Fruit fly (Drosophila melanogaster) whole organism, embryonic: Measurements from ENCODE around the gene CG15515.

Source experiments
- Abd-B ChIP-seq: fragments of 200-800 bp; sonication (Bioruptor generic); optimal IDR thresholded peaks from 2 replicates; lab custom pipeline; 2018; ENCODE audit warnings: missing biosample characterization, mild to moderate bottlenecking, missing genetic modification characterization, moderate library complexity
- Adf1 ChIP-seq: fragments of 200-800 bp; sonication (Bioruptor generic); IDR thresholded peaks from 2 replicates; pipeline ENCODE4 v1.3.6; 2022; ENCODE audit warnings: missing biosample characterization, missing genetic modification characterization
- BEAF-32 ChIP-seq: fragments of 200-800 bp; sonication (Bioruptor generic); optimal IDR thresholded peaks from 3 replicates; lab custom pipeline; 2017; ENCODE audit warnings: missing biosample characterization, missing genetic modification characterization, mild to moderate bottlenecking, moderate library complexity, missing genetic modification reagents
- CG12219 ChIP-seq: fragments of 200-800 bp; sonication (Bioruptor generic); optimal IDR thresholded peaks from 3 replicates; lab custom pipeline; 2018; ENCODE audit warnings: missing biosample characterization, mild to moderate bottlenecking, missing genetic modification characterization
- CG12769 ChIP-seq: fragments of 200-800 bp; sonication (Bioruptor generic); optimal IDR thresholded peaks from 2 replicates; lab custom pipeline; 2019; ENCODE audit warnings: missing biosample characterization, mild to moderate bottlenecking, missing genetic modification characterization, moderate library complexity
- CG1603 ChIP-seq: fragments of 200-800 bp; sonication (Bioruptor generic); optimal IDR thresholded peaks from 2 replicates; lab custom pipeline; 2019; ENCODE audit warnings: missing biosample characterization, mild to moderate bottlenecking, missing genetic modification characterization, moderate library complexity
- CG17328 ChIP-seq: fragments of 200-800 bp; sonication (Bioruptor generic); IDR thresholded peaks from 2 replicates; pipeline ENCODE4 v1.3.6; 2022; ENCODE audit warnings: missing biosample characterization, missing genetic modification characterization
- CG17361 ChIP-seq: fragments of 200-800 bp; sonication (Bioruptor generic); IDR thresholded peaks from 3 replicates; pipeline ENCODE4 v1.3.6; 2022; ENCODE audit warnings: missing biosample characterization, missing genetic modification characterization
- CG17568 ChIP-seq: fragments of 200-800 bp; sonication (Bioruptor generic); optimal IDR thresholded peaks from 2 replicates; lab custom pipeline; 2018; ENCODE audit warnings: missing biosample characterization, mild to moderate bottlenecking, missing genetic modification characterization, moderate library complexity
- CG2120 ChIP-seq: fragments of 200-800 bp; sonication (Bioruptor generic); optimal IDR thresholded peaks from 3 replicates; lab custom pipeline; 2016; ENCODE audit warnings: missing biosample characterization, missing genetic modification characterization
- CG2712 ChIP-seq: fragments of 200-800 bp; optimal IDR thresholded peaks from 3 replicates; lab custom pipeline; 2019; ENCODE audit warnings: missing biosample characterization, mild to moderate bottlenecking, missing genetic modification characterization, moderate library complexity
- CG32772 ChIP-seq: fragments of 200-800 bp; sonication (Bioruptor generic); IDR thresholded peaks from 2 replicates; pipeline ENCODE4 v1.3.6; 2022; ENCODE audit warnings: missing biosample characterization, missing genetic modification characterization
- CG4360 ChIP-seq: fragments of 200-800 bp; sonication (Bioruptor generic); IDR thresholded peaks from 2 replicates; pipeline ENCODE4 v1.3.6; 2022; ENCODE audit warnings: missing biosample characterization, missing genetic modification characterization
- CG43689 ChIP-seq: fragments of 200-800 bp; sonication (Bioruptor generic); IDR thresholded peaks from 2 replicates; pipeline ENCODE4 v1.3.6; 2022; ENCODE audit warnings: missing biosample characterization, missing genetic modification characterization
- CG4707 ChIP-seq: fragments of 200-800 bp; sonication (Bioruptor generic); optimal IDR thresholded peaks from 2 replicates; lab custom pipeline; 2018; ENCODE audit warnings: missing biosample characterization, mild to moderate bottlenecking, missing genetic modification characterization, moderate library complexity
- CG4820 ChIP-seq: fragments of 200-800 bp; sonication (Bioruptor generic); optimal IDR thresholded peaks from 3 replicates; lab custom pipeline; 2016; ENCODE audit warnings: missing biosample characterization, missing genetic modification characterization
- CG7963 ChIP-seq: fragments of 200-800 bp; sonication (Bioruptor generic); IDR thresholded peaks from 3 replicates; pipeline ENCODE4 v1.3.6; 2022; ENCODE audit warnings: missing biosample characterization, missing genetic modification characterization; ENCODE audit not compliant: partially characterized antibody
- CG8765 ChIP-seq: fragments of 200-800 bp; sonication (Bioruptor generic); IDR thresholded peaks from 2 replicates; pipeline ENCODE4 v1.3.6; 2022; ENCODE audit warnings: missing biosample characterization, missing genetic modification characterization
- CG8924 ChIP-seq: fragments of 200-800 bp; optimal IDR thresholded peaks from 3 replicates; lab custom pipeline; 2019; ENCODE audit warnings: missing biosample characterization, mild to moderate bottlenecking, missing genetic modification characterization, moderate library complexity
- D19A ChIP-seq: fragments of 200-800 bp; optimal IDR thresholded peaks from 3 replicates; lab custom pipeline; 2019; ENCODE audit warnings: missing biosample characterization, mild to moderate bottlenecking, missing genetic modification characterization, moderate library complexity
- Drgx ChIP-seq: fragments of 200-800 bp; sonication (Bioruptor generic); IDR thresholded peaks from 2 replicates; pipeline ENCODE4 v1.3.6; 2022; ENCODE audit warnings: missing biosample characterization, missing genetic modification characterization
- E2f1 ChIP-seq: fragments of 200-800 bp; sonication (Bioruptor generic); IDR thresholded peaks from 2 replicates; pipeline ENCODE4 v1.3.6; 2022; ENCODE audit warnings: missing biosample characterization, missing genetic modification characterization
- Eip74EF ChIP-seq, 2 experiments: fragments of 200-800 bp in 1 of 2; fragments of >200 bp in 1 of 2; sonication (Bioruptor generic) in 1 of 2; optimal IDR thresholded peaks; 2 replicates each; lab custom pipeline; 2017 to 2019; ENCODE audit warnings: missing biosample characterization in 2 of 2, missing genetic modification characterization in 2 of 2, mild to moderate bottlenecking in 1 of 2, moderate library complexity in 1 of 2
- Fer1 ChIP-seq: fragments of 200-800 bp; sonication (Bioruptor generic); optimal IDR thresholded peaks from 2 replicates; lab custom pipeline; 2017; ENCODE audit warnings: missing biosample characterization, mild to moderate bottlenecking, missing genetic modification characterization
- GATAe ChIP-seq: fragments of 200-800 bp; sonication (Bioruptor generic); conservative IDR thresholded peaks from 2 replicates; pipeline ENCODE4 v1.3.6; 2022; ENCODE audit warnings: missing biosample characterization, missing genetic modification characterization
- Hr78 ChIP-seq, 2 experiments: fragments of 200-800 bp in 1 of 2; fragments of >200 bp in 1 of 2; sonication (Bioruptor generic) in 1 of 2; optimal IDR thresholded peaks; 2 replicates each; lab custom pipeline; 2017 to 2019; ENCODE audit warnings: missing biosample characterization in 2 of 2, missing genetic modification characterization in 2 of 2, mild to moderate bottlenecking in 1 of 2, moderate library complexity in 1 of 2
- MESR4 ChIP-seq: fragments of 200-800 bp; sonication (Bioruptor generic); optimal IDR thresholded peaks from 2 replicates; lab custom pipeline; 2018; ENCODE audit warnings: missing biosample characterization, mild to moderate bottlenecking, missing genetic modification characterization, moderate library complexity
- Oaz ChIP-seq: fragments of 200-800 bp; sonication (Bioruptor generic); IDR thresholded peaks from 2 replicates; pipeline ENCODE4 v1.3.6; 2022; ENCODE audit warnings: missing biosample characterization, missing genetic modification characterization
- Scr ChIP-seq: fragments of 200-800 bp; sonication (Bioruptor generic); IDR thresholded peaks from 2 replicates; pipeline ENCODE4 v1.3.6; 2022; ENCODE audit warnings: missing biosample characterization, missing genetic modification characterization; ENCODE audit not compliant: partially characterized antibody
- Six4 ChIP-seq: fragments of 200-800 bp; sonication (Bioruptor generic); optimal IDR thresholded peaks from 2 replicates; lab custom pipeline; 2016; ENCODE audit warnings: missing biosample characterization, missing genetic modification characterization
- YL-1 ChIP-seq: fragments of 200-800 bp; sonication (Bioruptor generic); optimal IDR thresholded peaks from 3 replicates; lab custom pipeline; 2017; ENCODE audit warnings: missing biosample characterization, mild to moderate bottlenecking, missing genetic modification characterization
- aop ChIP-seq: fragments of 200-800 bp; sonication (Bioruptor generic); IDR thresholded peaks from 2 replicates; pipeline ENCODE4 v1.3.6; 2022; ENCODE audit warnings: missing biosample characterization, missing genetic modification characterization
- ash1 ChIP-seq: fragments of 200-800 bp; sonication (Bioruptor generic); optimal IDR thresholded peaks from 2 replicates; lab custom pipeline; 2018; ENCODE audit warnings: missing biosample characterization, mild to moderate bottlenecking, missing genetic modification characterization
- bowl ChIP-seq: fragments of 200-800 bp; sonication (Bioruptor generic); IDR thresholded peaks from 2 replicates; pipeline ENCODE4 v1.3.6; 2022; ENCODE audit warnings: missing biosample characterization, missing genetic modification characterization
- caup ChIP-seq: fragments of 200-800 bp; sonication (Bioruptor generic); optimal IDR thresholded peaks from 3 replicates; lab custom pipeline; 2017; ENCODE audit warnings: missing biosample characterization, mild to moderate bottlenecking, missing genetic modification characterization, moderate library complexity; ENCODE audit not compliant: severe bottlenecking
- crp ChIP-seq, 2 experiments: fragments of 200-800 bp; sonication (Bioruptor generic); optimal IDR thresholded peaks; 2 replicates in 1 of 2; 3 replicates in 1 of 2; lab custom pipeline; 2017; ENCODE audit warnings: missing biosample characterization in 2 of 2, missing genetic modification characterization in 2 of 2, mild to moderate bottlenecking in 1 of 2, moderate library complexity in 1 of 2
- dpn ChIP-seq, 2 experiments: fragments of 200-800 bp; sonication (Bioruptor generic); optimal IDR thresholded peaks; 3 replicates each; lab custom pipeline; 2016; ENCODE audit warnings: missing biosample characterization in 2 of 2, missing genetic modification characterization in 2 of 2
- fd64A ChIP-seq: fragments of 200-800 bp; sonication (Bioruptor generic); optimal IDR thresholded peaks from 3 replicates; lab custom pipeline; 2018; ENCODE audit warnings: missing biosample characterization, mild to moderate bottlenecking, missing genetic modification characterization
- ham ChIP-seq: fragments of 200-800 bp; sonication (Bioruptor generic); IDR thresholded peaks from 2 replicates; pipeline ENCODE4 v1.3.6; 2022; ENCODE audit warnings: missing biosample characterization, missing genetic modification characterization
- inv ChIP-seq: fragments of 200-800 bp; sonication (Bioruptor generic); IDR thresholded peaks from 2 replicates; pipeline ENCODE4 v1.3.6; 2022; ENCODE audit warnings: missing biosample characterization, missing genetic modification characterization; ENCODE audit not compliant: partially characterized antibody
- luna ChIP-seq: fragments of 200-800 bp; sonication (Bioruptor generic); optimal IDR thresholded peaks from 2 replicates; lab custom pipeline; 2016; ENCODE audit warnings: missing biosample characterization, missing genetic modification characterization
- nmo ChIP-seq: fragments of 200-800 bp; sonication (Bioruptor generic); optimal IDR thresholded peaks from 2 replicates; lab custom pipeline; 2018; ENCODE audit warnings: missing biosample characterization, mild to moderate bottlenecking, missing genetic modification characterization, moderate library complexity
- pho ChIP-seq: fragments of 200-800 bp; sonication (Bioruptor generic); optimal IDR thresholded peaks from 2 replicates; lab custom pipeline; 2016; ENCODE audit warnings: missing biosample characterization, missing genetic modification characterization
- sc ChIP-seq, 3 experiments: fragments of >200 bp in 2 of 3; fragments of 200-800 bp in 1 of 3; sonication (Bioruptor generic) in 1 of 3; optimal IDR thresholded peaks; 2 replicates in 2 of 3; 3 replicates in 1 of 3; lab custom pipeline; 2017; ENCODE audit warnings: mild to moderate bottlenecking in 1 of 3, missing biosample characterization in 1 of 3, missing genetic modification characterization in 1 of 3, missing genetic modification reagents in 1 of 3
- sens ChIP-seq: fragments of 200-800 bp; sonication (Bioruptor generic); peaks from one replicate; lab custom pipeline; 2016; ENCODE audit warnings: missing biosample characterization, missing genetic modification characterization
- sens-2 ChIP-seq: fragments of 200-800 bp; sonication (Bioruptor generic); IDR thresholded peaks from 2 replicates; pipeline ENCODE4 v1.3.6; 2022; ENCODE audit warnings: missing biosample characterization, missing genetic modification characterization
- sob ChIP-seq: fragments of 200-800 bp; sonication (Bioruptor generic); IDR thresholded peaks from 2 replicates; pipeline ENCODE4 v1.3.6; 2022; ENCODE audit warnings: missing biosample characterization, missing genetic modification characterization
- ttk ChIP-seq: fragments of 200-800 bp; sonication (Bioruptor generic); IDR thresholded peaks from 2 replicates; pipeline ENCODE4 v2.1.2; 2022; ENCODE audit warnings: missing biosample characterization, missing genetic modification characterization
- wek ChIP-seq: fragments of 200-800 bp; sonication (Bioruptor generic); optimal IDR thresholded peaks from 3 replicates; lab custom pipeline; 2018; ENCODE audit warnings: missing biosample characterization, mild to moderate bottlenecking, missing genetic modification characterization, moderate library complexity

The CG15515 gene

dm6 chr3R:29876733-29877193 is 28.5 kb upstream of the CG15515 start, which contains the start of gene CG31038 (continued):
- TF ChIP-seq sc (optimal IDR thresholded peaks at IDR 0.05; lab: Kevin White, UChicago) (no peak), sc (GFP tag; optimal IDR thresholded peaks at IDR 0.05; lab: Kevin White, UChicago) (no peak), Scr (peak; percentile 48), bowl (GFP tag; lab: Robert Waterston, UW) (no peak), CG17328 (GFP tag; lab: Robert Waterston, UW) (peak; percentile 27; the same call in 1 of the 2 replicates), CG8924 (tag; lab: Kevin White, UChicago) (peak; percentile 13), luna (GFP tag; lab: Kevin White, UChicago) (no peak), CG7963 (GFP tag; lab: Robert Waterston, UW) (peak; percentile 33; the same call in 1 of the 3 replicates), CG17361 (GFP tag; lab: Robert Waterston, UW) (no peak), sens (peak; percentile 76), CG2120 (GFP tag; lab: Kevin White, UChicago) (no peak), crp (GFP tag; optimal IDR thresholded peaks at IDR 0.05; lab: Kevin White, UChicago) (no peak), CG4707 (no peak), E2f1 (GFP tag; lab: Robert Waterston, UW) (no peak), Six4 (GFP tag; lab: Kevin White, UChicago) (no peak), pho (GFP tag; lab: Kevin White, UChicago) (no peak), CG8765 (peak; percentile 37; the same call in 1 of the 2 replicates), CG12769 (tag; lab: Kevin White, UChicago) (peak; percentile 37), MESR4 (GFP tag; lab: Kevin White, UChicago) (peak; percentile 15), fd64A (no peak), caup (GFP tag; lab: Kevin White, UChicago) (no peak), CG2712 (tag; lab: Kevin White, UChicago) (peak; percentile 29), Eip74EF (GFP tag; optimal IDR thresholded peaks at IDR 0.05; lab: Kevin White, UChicago) (peak in 1 of 2 experiments; percentile 4), nmo (peak; percentile 23), ham (GFP tag; lab: Robert Waterston, UW) (no peak), Oaz (no peak), CG32772 (GFP tag; lab: Robert Waterston, UW) (no peak), sens-2 (GFP tag; lab: Robert Waterston, UW) (peak; percentile 41; the same call in 1 of the 2 replicates), CG43689 (GFP tag; lab: Robert Waterston, UW) (no peak), aop (GFP tag; lab: Robert Waterston, UW) (0 out of 2 replicates have a peak, but pooled peaks have one; percentile 3), Drgx (GFP tag; lab: Robert Waterston, UW) (peak; percentile 34; the same call in 1 of the 2 replicates), inv (GFP tag; lab: Robert Waterston, UW) (no peak), GATAe (no peak), BEAF-32 (peak; percentile 13), dpn (GFP tag; optimal IDR thresholded peaks at IDR 0.05; lab: Kevin White, UChicago) (peak in 1 of 2 experiments; percentile 20), CG17568 (no peak), YL-1 (GFP tag; lab: Kevin White, UChicago) (no peak), CG4360 (GFP tag; lab: Robert Waterston, UW) (peak; percentile 83), ttk (GFP tag; lab: Robert Waterston, UW) (no peak), Fer1 (GFP tag; lab: Kevin White, UChicago) (no peak), sob (GFP tag; lab: Robert Waterston, UW) (peak; percentile 57), Hr78 (GFP tag; optimal IDR thresholded peaks at IDR 0.05; lab: Kevin White, UChicago) (peak in 1 of 2 experiments; percentile 38), CG1603 (tag; lab: Kevin White, UChicago) (peak; percentile 14), Abd-B (no peak), CG4820 (no peak), wek (GFP tag; lab: Kevin White, UChicago) (peak; percentile 39), Adf1 (GFP tag; lab: Robert Waterston, UW) (0 out of 2 replicates have a peak, but pooled peaks have one; percentile 7), CG12219 (peak; percentile 42), D19A (tag; lab: Kevin White, UChicago) (peak; percentile 91), ash1 (GFP tag; lab: Kevin White, UChicago) (no peak)
